Fruit fly (Drosophila melanogaster) whole organism, adult: ENCODE results near the gene CG7402.

ENCODE experiments used
- CG12768 ChIP-seq: fragments of 200-800 bp; sonication (Bioruptor generic); optimal IDR thresholded peaks from 2 replicates; lab custom pipeline; 2017; ENCODE audit warnings: missing biosample characterization, missing genetic modification characterization, mild to moderate bottlenecking, moderate library complexity, missing genetic modification reagents
- CG14711 ChIP-seq: fragments of 200-800 bp; sonication (Bioruptor generic); optimal IDR thresholded peaks from 2 replicates; lab custom pipeline; 2018; ENCODE audit warnings: missing biosample characterization, mild to moderate bottlenecking, missing genetic modification characterization, moderate library complexity
- CG1620 ChIP-seq: fragments of 200-800 bp; sonication (Bioruptor generic); optimal IDR thresholded peaks from 2 replicates; lab custom pipeline; 2016; ENCODE audit warnings: missing biosample characterization, missing genetic modification characterization
- Clk ChIP-seq: fragments of 200-800 bp; sonication (Bioruptor generic); optimal IDR thresholded peaks from 2 replicates; lab custom pipeline; 2017; ENCODE audit warnings: missing biosample characterization, missing genetic modification characterization
- Crg-1 ChIP-seq: fragments of 200-800 bp; sonication (Bioruptor generic); optimal IDR thresholded peaks from 2 replicates; lab custom pipeline; 2016; ENCODE audit warnings: missing biosample characterization, missing genetic modification characterization
- Hr96 ChIP-seq: fragments of 200-800 bp; sonication (Bioruptor generic); optimal IDR thresholded peaks from 2 replicates; lab custom pipeline; 2016; ENCODE audit warnings: missing biosample characterization, missing genetic modification characterization
- Mnt ChIP-seq: fragments of 200-800 bp; sonication (Bioruptor generic); optimal IDR thresholded peaks from 2 replicates; lab custom pipeline; 2016; ENCODE audit warnings: missing biosample characterization, mild to moderate bottlenecking, missing genetic modification characterization
- bab1 ChIP-seq: fragments of 200-800 bp; sonication (Bioruptor generic); optimal IDR thresholded peaks from 3 replicates; lab custom pipeline; 2019; ENCODE audit warnings: missing biosample characterization, mild to moderate bottlenecking, missing genetic modification characterization, moderate library complexity
- cnc ChIP-seq, 2 experiments: fragments of >200 bp; optimal IDR thresholded peaks; 2 replicates each; lab custom pipeline; 2017
- ovo ChIP-seq: fragments of 200-800 bp; sonication (Bioruptor generic); optimal IDR thresholded peaks from 2 replicates; lab custom pipeline; 2016; ENCODE audit warnings: missing biosample characterization, missing genetic modification characterization
- pad ChIP-seq: fragments of 200-800 bp; sonication (Bioruptor generic); optimal IDR thresholded peaks from 3 replicates; lab custom pipeline; 2017; ENCODE audit warnings: missing biosample characterization, missing genetic modification characterization, mild to moderate bottlenecking, moderate library complexity, missing genetic modification reagents
- tj ChIP-seq: fragments of 200-800 bp; sonication (Bioruptor generic); optimal IDR thresholded peaks from 3 replicates; lab custom pipeline; 2017; ENCODE audit warnings: missing biosample characterization, mild to moderate bottlenecking, missing genetic modification characterization, moderate library complexity
- toe ChIP-seq: fragments of 200-800 bp; sonication (Bioruptor generic); optimal IDR thresholded peaks from 2 replicates; lab custom pipeline; 2016; ENCODE audit warnings: missing biosample characterization, missing genetic modification characterization

dm6 chr3L:17856655-17857479 lies 30.6 kb upstream of the CG7402 start, which contains the start of gene CG5535:
- peak; percentile 3 for TF ChIP-seq CG1620 (GFP tag; lab: Kevin White, UChicago)
- peak; percentile 56 for TF ChIP-seq Hr96 (GFP tag; lab: Kevin White, UChicago)
- peak; percentile 7 for TF ChIP-seq Clk (GFP tag; lab: Kevin White, UChicago)
- TF ChIP-seq Mnt (GFP tag; lab: Kevin White, UChicago), result peak; percentile 57
- peak; percentile 73 for TF ChIP-seq pad
- peak; percentile 61 for TF ChIP-seq toe
- no peak for TF ChIP-seq cnc (optimal IDR thresholded peaks at IDR 0.05; lab: Kevin White, UChicago)
- peak; percentile 16 for TF ChIP-seq ovo (GFP tag; lab: Kevin White, UChicago)
- peak; percentile 32 for TF ChIP-seq Crg-1 (GFP tag; lab: Kevin White, UChicago)
- peak; percentile 77 for TF ChIP-seq bab1
- peak; percentile 95 for TF ChIP-seq CG14711
- peak; percentile 64 for TF ChIP-seq tj (GFP tag; lab: Kevin White, UChicago)
- TF ChIP-seq CG12768 (GFP tag; lab: Kevin White, UChicago), result peak; percentile 74
